Worm (Caenorhabditis elegans): ENCODE results near the gene tpk-1.

The tpk-1 gene

DNA sequence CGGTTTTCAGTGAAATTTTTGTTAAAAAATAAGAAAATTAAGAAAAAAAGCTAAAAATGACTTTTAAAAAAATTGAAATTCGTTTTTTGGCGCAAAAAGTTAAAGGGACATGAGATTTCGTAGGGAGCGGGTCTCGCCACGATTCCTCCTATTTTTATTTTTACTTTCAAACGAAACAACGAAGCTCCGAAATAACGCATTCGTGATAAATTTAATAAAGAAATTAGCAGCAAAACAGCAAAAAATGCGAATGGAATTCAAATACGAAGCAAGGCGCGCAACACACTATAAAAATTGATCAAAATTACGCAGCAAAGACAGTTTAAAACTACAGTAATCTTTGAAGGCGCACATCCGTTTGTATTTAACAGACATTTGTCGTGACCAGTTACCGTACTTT lies 12.2 kb upstream of the tpk-1 start:
- TF ChIP-seq nhr-90 (tag; optimal IDR thresholded peaks at IDR 0.05; ENCODE audit: poor library complexity): peak; percentile 9
- TF ChIP-seq pax-3 (tag; optimal IDR thresholded peaks at IDR 0.05): no peak
- peak; percentile 33 for TF ChIP-seq nhr-85 (tag)
- no peak for TF ChIP-seq hlh-4 (tag; optimal IDR thresholded peaks at IDR 0.05)
- TF ChIP-seq nhr-11 (tag; optimal IDR thresholded peaks at IDR 0.05): no peak
- no peak for TF ChIP-seq pqm-1 (tag; optimal IDR thresholded peaks at IDR 0.05)
- peak; percentile 68 to 86 (median 74) for TF ChIP-seq dpl-1 (GFP tag; optimal IDR thresholded peaks at IDR 0.05)
- peak; percentile 83 for TF ChIP-seq blmp-1 (tag; optimal IDR thresholded peaks at IDR 0.05)
- TF ChIP-seq unc-62 (GFP tag; optimal IDR thresholded peaks at IDR 0.05): no peak
- peak; percentile 84 for TF ChIP-seq lin-15B (tag; optimal IDR thresholded peaks at IDR 0.05)
- TF ChIP-seq pag-3 (tag; optimal IDR thresholded peaks at IDR 0.05; ENCODE audit: borderline replicate concordance, insufficient read depth): no peak
- TF ChIP-seq nhr-47 (tag; optimal IDR thresholded peaks at IDR 0.05): peak; percentile 48
- TF ChIP-seq efl-3 (GFP tag; optimal IDR thresholded peaks at IDR 0.05): no peak
- peak; percentile 1 for TF ChIP-seq snpc-4 (tag; optimal IDR thresholded peaks at IDR 0.05)
- no peak for TF ChIP-seq unc-130 (tag; optimal IDR thresholded peaks at IDR 0.05)
- no peak for TF ChIP-seq unc-30 (tag; optimal IDR thresholded peaks at IDR 0.05)
- TF ChIP-seq ama-1 (optimal IDR thresholded peaks at IDR 0.05): no peak
- no peak for TF ChIP-seq nhr-28 (tag; optimal IDR thresholded peaks at IDR 0.05)
- TF ChIP-seq nhr-20 (tag; optimal IDR thresholded peaks at IDR 0.05): peak; percentile 50
- peak; percentile 47 for TF ChIP-seq mep-1 (tag; optimal IDR thresholded peaks at IDR 0.05)
- TF ChIP-seq nhr-77 (tag; optimal IDR thresholded peaks at IDR 0.05): no peak
- no peak for TF ChIP-seq grh-1 (GFP tag; IDR thresholded peaks at IDR 0.05)
- TF ChIP-seq Y116A8C.19 (tag; optimal IDR thresholded peaks at IDR 0.05; ENCODE audit: borderline replicate concordance): no peak
- TF ChIP-seq aly-2 (tag; optimal IDR thresholded peaks at IDR 0.05): no peak
- TF ChIP-seq nhr-71 (tag; optimal IDR thresholded peaks at IDR 0.05): peak; percentile 73
- TF ChIP-seq efl-1 (optimal IDR thresholded peaks at IDR 0.05): peak; percentile 77 to 79
- peak; percentile 83 to 97 for TF ChIP-seq efl-1 (GFP tag; optimal IDR thresholded peaks at IDR 0.05 in 1 of 2)
- TF ChIP-seq nhr-237 (tag; optimal IDR thresholded peaks at IDR 0.05): no peak
- no peak for TF ChIP-seq lin-14 (GFP tag; optimal IDR thresholded peaks at IDR 0.05)
- peak; percentile 15 for TF ChIP-seq irx-1 (tag; optimal IDR thresholded peaks at IDR 0.05)
- TF ChIP-seq aha-1 (tag; optimal IDR thresholded peaks at IDR 0.05): no peak
- TF ChIP-seq vab-15 (tag; optimal IDR thresholded peaks at IDR 0.05): no peak
- no peak for TF ChIP-seq tlp-1 (tag; optimal IDR thresholded peaks at IDR 0.05)
- no peak for TF ChIP-seq nhr-84 (tag; optimal IDR thresholded peaks at IDR 0.05)
- peak; percentile 18 for TF ChIP-seq lin-13 (GFP tag; optimal IDR thresholded peaks at IDR 0.05)
- TF ChIP-seq zip-4 (GFP tag; optimal IDR thresholded peaks at IDR 0.05): no peak
- TF ChIP-seq swsn-7 (tag; optimal IDR thresholded peaks at IDR 0.05): peak; percentile 46
- TF ChIP-seq isw-1 (GFP tag; IDR thresholded peaks at IDR 0.05): peak; percentile 51
- no peak for TF ChIP-seq nhr-12 (tag; optimal IDR thresholded peaks at IDR 0.05)
- TF ChIP-seq sox-4 (tag; optimal IDR thresholded peaks at IDR 0.05): no peak
- TF ChIP-seq ceh-63 (GFP tag; optimal IDR thresholded peaks at IDR 0.05): no peak
- TF ChIP-seq ets-5 (GFP tag; IDR thresholded peaks at IDR 0.05): no peak
- no peak for TF ChIP-seq fos-1 (tag; optimal IDR thresholded peaks at IDR 0.05)
- no peak for TF ChIP-seq ztf-11 (tag; optimal IDR thresholded peaks at IDR 0.05)
- TF ChIP-seq egl-13 (tag; optimal IDR thresholded peaks at IDR 0.05): no peak
- peak; percentile 13 for TF ChIP-seq C16A3.4 (tag; optimal IDR thresholded peaks at IDR 0.05)
- no peak for TF ChIP-seq lir-3 (tag; optimal IDR thresholded peaks at IDR 0.05; ENCODE audit: poor library complexity)
- no peak for TF ChIP-seq fkh-4 (tag; optimal IDR thresholded peaks at IDR 0.05; ENCODE audit: borderline replicate concordance)
- TF ChIP-seq ztf-4 (tag; optimal IDR thresholded peaks at IDR 0.05): no peak
- no peak for TF ChIP-seq mef-2 (tag; optimal IDR thresholded peaks at IDR 0.05)
- no peak for TF ChIP-seq egl-27 (tag; optimal IDR thresholded peaks at IDR 0.05)
- no peak for TF ChIP-seq hlh-17 (GFP tag; optimal IDR thresholded peaks at IDR 0.05; ENCODE audit: borderline replicate concordance)
- TF ChIP-seq dsc-1 (tag; optimal IDR thresholded peaks at IDR 0.05): peak; percentile 26
- peak; percentile 93 for TF ChIP-seq C04F5.9 (tag; optimal IDR thresholded peaks at IDR 0.05)

Data from whole organism, L1 larva.